Fruit fly (Drosophila melanogaster): ENCODE measurements around the gene CG14100.

Gene CG14100

DNA sequence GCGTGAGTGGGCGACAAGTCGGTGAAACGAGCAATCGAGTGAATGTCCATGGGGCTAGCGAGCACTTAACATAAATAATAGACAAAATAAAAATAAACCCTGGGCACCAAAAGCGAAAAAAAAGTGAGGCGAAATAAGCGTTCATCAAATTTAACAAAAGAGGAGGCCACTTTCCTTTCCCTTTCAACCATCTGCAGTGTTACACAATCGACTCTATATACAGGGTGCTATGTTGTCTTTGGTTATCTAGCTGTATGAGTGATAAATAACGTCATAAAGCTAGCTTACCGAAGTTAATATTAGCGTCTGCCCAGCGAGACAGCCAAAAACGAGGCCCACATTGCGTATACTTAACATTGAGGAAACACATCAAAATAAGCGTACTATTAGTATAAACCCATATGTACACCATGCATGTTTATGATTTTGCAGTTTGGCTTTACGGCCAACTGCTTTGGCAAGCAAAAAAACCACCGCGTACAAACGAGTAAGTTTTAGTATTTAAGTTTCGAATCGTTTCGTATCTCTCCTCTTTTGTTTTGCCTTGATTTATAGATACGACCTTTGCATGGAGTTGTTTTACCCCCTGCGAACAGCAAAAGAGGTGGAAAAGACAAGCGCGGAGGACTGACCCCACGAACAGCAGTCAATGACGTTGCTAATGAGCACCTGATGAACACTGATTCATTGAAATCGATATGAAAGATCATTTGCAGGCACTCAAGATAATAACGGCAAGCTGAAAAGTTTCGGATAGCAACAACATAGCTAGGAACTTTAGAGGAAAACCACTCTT is 25.2 kb downstream of the CG14100 start:
- TF ChIP-seq CG8319 (GFP tag; optimal IDR thresholded peaks at IDR 0.05) (no peak), CG11902 (GFP tag; optimal IDR thresholded peaks at IDR 0.05) (no peak), CG7368 (GFP tag; optimal IDR thresholded peaks at IDR 0.05) (no peak), CG6854 (GFP tag; optimal IDR thresholded peaks at IDR 0.05) (no peak), Gug (GFP tag; IDR thresholded peaks at IDR 0.05) (no peak), fkh (GFP tag; optimal IDR thresholded peaks at IDR 0.05) (no peak), CG10631 (GFP tag; optimal IDR thresholded peaks at IDR 0.05) (no peak)

DNA sequence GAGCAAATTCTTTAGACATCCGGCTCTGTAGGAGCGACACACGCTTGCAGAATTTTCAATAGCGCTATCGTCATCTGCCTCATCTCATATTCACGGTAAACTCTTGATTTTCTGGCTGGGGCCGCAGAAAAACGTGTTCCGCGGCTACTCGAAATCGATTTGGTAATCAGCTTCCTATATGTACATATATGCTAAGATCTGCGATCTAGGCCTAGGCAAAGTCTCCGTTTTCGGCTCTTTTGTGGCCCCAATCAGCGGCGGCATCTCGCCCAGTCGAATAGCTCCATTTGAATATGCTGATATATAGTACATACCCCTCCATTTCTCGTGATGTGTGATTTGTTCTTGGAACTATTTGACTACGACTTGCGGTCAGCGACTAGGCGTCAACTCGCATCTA is 27.3 kb downstream of the CG14100 start:
- TF ChIP-seq cyc (GFP tag; optimal IDR thresholded peaks at IDR 0.05) = no peak
- no peak for TF ChIP-seq svp (GFP tag)
- TF ChIP-seq lz (GFP tag; optimal IDR thresholded peaks at IDR 0.05) = no peak
- TF ChIP-seq Sox14 (GFP tag; optimal IDR thresholded peaks at IDR 0.05) = no peak
- TF ChIP-seq CG3919 (GFP tag; optimal IDR thresholded peaks at IDR 0.05) = no peak
- TF ChIP-seq CG6854 (GFP tag; optimal IDR thresholded peaks at IDR 0.05) = no peak
- no peak for TF ChIP-seq CG32006 (GFP tag; optimal IDR thresholded peaks at IDR 0.05)
- no peak for TF ChIP-seq CG8632 (GFP tag; optimal IDR thresholded peaks at IDR 0.05)
- TF ChIP-seq pdm3 (GFP tag; optimal IDR thresholded peaks at IDR 0.05) = no peak
- no peak for TF ChIP-seq Eip78C (GFP tag)
- no peak for TF ChIP-seq CG8119 (GFP tag; IDR thresholded peaks at IDR 0.05)
- TF ChIP-seq fkh (GFP tag; optimal IDR thresholded peaks at IDR 0.05) = no peak
- TF ChIP-seq spab (GFP tag; optimal IDR thresholded peaks at IDR 0.05) = no peak
- TF ChIP-seq CG6163 (GFP tag; IDR thresholded peaks at IDR 0.05) = no peak

DNA sequence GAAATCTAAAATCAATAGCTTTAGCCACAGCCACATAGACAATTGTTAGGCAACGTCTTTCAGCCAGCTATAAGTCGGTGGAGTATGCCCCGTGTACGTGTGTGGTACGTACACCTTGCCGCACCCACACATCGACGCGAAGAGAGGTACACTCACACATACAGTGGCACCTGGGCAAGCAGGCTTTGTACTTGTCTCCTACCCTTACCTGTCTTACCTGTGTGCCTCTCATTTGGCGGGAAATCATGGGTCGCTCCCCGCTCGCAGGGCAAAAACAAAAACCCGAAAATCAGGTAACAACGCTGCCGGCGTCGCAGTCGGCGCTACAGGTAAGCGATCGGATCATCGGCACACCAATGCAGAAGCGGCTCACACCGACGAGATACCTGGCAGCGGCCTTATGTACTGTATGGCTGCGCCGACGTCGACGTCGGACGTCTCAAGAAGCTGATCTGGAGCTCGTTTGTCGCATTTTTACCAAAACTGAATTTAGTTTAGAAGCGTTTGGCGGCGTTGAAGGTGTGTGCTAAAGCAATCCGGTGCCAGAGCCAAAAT is 28.1 kb downstream of the CG14100 start:
- TF ChIP-seq ss (GFP tag; optimal IDR thresholded peaks at IDR 0.05) = peak in 1 of 2 experiments; percentile 19
- TF ChIP-seq CG6854 (GFP tag; optimal IDR thresholded peaks at IDR 0.05) = peak; percentile 49
- no peak for TF ChIP-seq CG10669 (GFP tag; optimal IDR thresholded peaks at IDR 0.05)
- peak; percentile 34 for TF ChIP-seq Sox102F (GFP tag; optimal IDR thresholded peaks at IDR 0.05)
- peak; percentile 30 for TF ChIP-seq vri (GFP tag; optimal IDR thresholded peaks at IDR 0.05)
- TF ChIP-seq CG7368 (GFP tag; optimal IDR thresholded peaks at IDR 0.05) = no peak
- peak; percentile 15 for TF ChIP-seq CG3919 (GFP tag; optimal IDR thresholded peaks at IDR 0.05)
- TF ChIP-seq dsx (GFP tag; optimal IDR thresholded peaks at IDR 0.05; ENCODE audit: poor library complexity, severe bottlenecking) = peak; percentile 17
- peak; percentile 33 for TF ChIP-seq Eip78C (GFP tag)
- TF ChIP-seq CG6808 (GFP tag; optimal IDR thresholded peaks at IDR 0.05) = peak; percentile 16

dm6 chr3L:19561745-19562144 is 28.6 kb downstream of the CG14100 start:
- TF ChIP-seq CG6792 (GFP tag; optimal IDR thresholded peaks at IDR 0.05) (peak; percentile 86), CG9139 (GFP tag; optimal IDR thresholded peaks at IDR 0.05) (no peak), CG32006 (GFP tag; optimal IDR thresholded peaks at IDR 0.05) (peak; percentile 86), CG16779 (tag; optimal IDR thresholded peaks at IDR 0.05) (peak; percentile 71), Sox102F (GFP tag; optimal IDR thresholded peaks at IDR 0.05) (peak; percentile 74), CG8119 (GFP tag; IDR thresholded peaks at IDR 0.05) (peak; percentile 95), achi (GFP tag; optimal IDR thresholded peaks at IDR 0.05) (peak; percentile 84), spab (GFP tag; optimal IDR thresholded peaks at IDR 0.05) (peak; percentile 32), Hr38 (GFP tag; optimal IDR thresholded peaks at IDR 0.05) (no peak), Eip75B (GFP tag; optimal IDR thresholded peaks at IDR 0.05) (peak; percentile 87), Met (GFP tag; optimal IDR thresholded peaks at IDR 0.05) (peak; percentile 84), CG15336 (GFP tag; IDR thresholded peaks at IDR 0.05) (peak; percentile 93), CG6276 (GFP tag; optimal IDR thresholded peaks at IDR 0.05) (peak; percentile 94), eg (GFP tag; IDR thresholded peaks at IDR 0.05) (peak; percentile 84), OdsH (GFP tag; optimal IDR thresholded peaks at IDR 0.05) (peak; percentile 87), svp (GFP tag) (peak; percentile 93), Hr39 (GFP tag; optimal IDR thresholded peaks at IDR 0.05) (peak; percentile 67), fkh (GFP tag; optimal IDR thresholded peaks at IDR 0.05) (no peak), Eip93F (GFP tag; optimal IDR thresholded peaks at IDR 0.05) (no peak), CG11294 (GFP tag; IDR thresholded peaks at IDR 0.05) (peak; percentile 61), CG8319 (GFP tag; optimal IDR thresholded peaks at IDR 0.05) (peak; percentile 67), Eip78C (GFP tag) (peak; percentile 97), fd59A (GFP tag; optimal IDR thresholded peaks at IDR 0.05) (peak; percentile 36), CG31627 (GFP tag; optimal IDR thresholded peaks at IDR 0.05) (peak; percentile 74), lz (GFP tag; optimal IDR thresholded peaks at IDR 0.05) (peak; percentile 81), dac (GFP tag; optimal IDR thresholded peaks at IDR 0.05) (peak; percentile 16), CG1621 (tag; optimal IDR thresholded peaks at IDR 0.05) (no peak), Gug (GFP tag; IDR thresholded peaks at IDR 0.05) (peak; percentile 56)

Measured in whole organism, prepupa.